Worm (Caenorhabditis elegans) whole organism, L3 larva: Measurements from ENCODE around the gene enu-3.1.

ENCODE experiments used
- R02D3.7 ChIP-seq: fragments of 150-350 bp; optimal IDR thresholded peaks from 2 replicates; lab custom pipeline; 2014; ENCODE audit warnings: missing biosample characterization, missing genetic modification characterization
- ZK546.5 ChIP-seq: sonication (generic microtip); optimal IDR thresholded peaks from 2 replicates; lab custom pipeline; 2017; ENCODE audit warnings: missing biosample characterization, missing genetic modification characterization
- aly-2 ChIP-seq: fragments of 150-350 bp; optimal IDR thresholded peaks from 2 replicates; lab custom pipeline; 2014; ENCODE audit warnings: missing biosample characterization, missing genetic modification characterization
- ama-1 ChIP-seq: fragments of 150-350 bp; optimal IDR thresholded peaks from 2 replicates; lab custom pipeline; 2018
- ceh-16 ChIP-seq: sonication (generic microtip); optimal IDR thresholded peaks from 2 replicates; lab custom pipeline; 2017; ENCODE audit warnings: missing biosample characterization, missing genetic modification characterization
- ceh-28 ChIP-seq: fragments of 150-350 bp; optimal IDR thresholded peaks from 2 replicates; lab custom pipeline; 2014; ENCODE audit warnings: missing biosample characterization, missing genetic modification reagents, missing genetic modification characterization
- ceh-82 ChIP-seq: fragments of 150-350 bp; optimal IDR thresholded peaks from 2 replicates; lab custom pipeline; 2014; ENCODE audit warnings: missing biosample characterization, missing genetic modification characterization
- ceh-9 ChIP-seq: sonication (generic microtip); optimal IDR thresholded peaks from 2 replicates; lab custom pipeline; 2018; ENCODE audit warnings: missing biosample characterization, missing genetic modification characterization
- daf-12 ChIP-seq: fragments of 150-350 bp; optimal IDR thresholded peaks from 2 replicates; lab custom pipeline; 2014; ENCODE audit warnings: missing biosample characterization, missing genetic modification reagents, missing genetic modification characterization
- egl-5 ChIP-seq: fragments of 150-350 bp; optimal IDR thresholded peaks from 2 replicates; lab custom pipeline; 2017; ENCODE audit warnings: missing biosample characterization, missing genetic modification reagents, missing genetic modification characterization, inconsistent platforms
- elt-1 ChIP-seq: fragments of 150-350 bp; optimal IDR thresholded peaks from 2 replicates; lab custom pipeline; 2014; ENCODE audit warnings: missing biosample characterization, missing genetic modification characterization
- elt-2 ChIP-seq: sonication (generic microtip); optimal IDR thresholded peaks from 2 replicates; lab custom pipeline; 2016; ENCODE audit warnings: missing genetic modification reagents, mild to moderate bottlenecking, missing genetic modification characterization, missing compliant biosample characterization
- eor-1 ChIP-seq, 2 experiments: fragments of 150-350 bp; optimal IDR thresholded peaks; 2 replicates each; lab custom pipeline; 2014 to 2018; ENCODE audit warnings: missing biosample characterization in 2 of 2, missing genetic modification characterization in 2 of 2
- fkh-10 ChIP-seq: sonication (generic microtip); optimal IDR thresholded peaks from 2 replicates; lab custom pipeline; 2017; ENCODE audit warnings: missing biosample characterization, missing genetic modification reagents, missing genetic modification characterization
- fkh-2 ChIP-seq: fragments of 150-350 bp; optimal IDR thresholded peaks from 2 replicates; lab custom pipeline; 2014; ENCODE audit warnings: missing biosample characterization, missing genetic modification reagents, missing genetic modification characterization
- fos-1 ChIP-seq: fragments of 150-350 bp; optimal IDR thresholded peaks from 2 replicates; lab custom pipeline; 2014; ENCODE audit warnings: missing biosample characterization, missing genetic modification characterization
- hmg-11 ChIP-seq: sonication (generic microtip); optimal IDR thresholded peaks from 2 replicates; lab custom pipeline; 2016; ENCODE audit warnings: missing genetic modification characterization, missing compliant biosample characterization
- jun-1 ChIP-seq: fragments of 150-350 bp; optimal IDR thresholded peaks from 2 replicates; lab custom pipeline; 2014; ENCODE audit warnings: missing biosample characterization, missing genetic modification reagents, missing genetic modification characterization
- lin-15B ChIP-seq: fragments of 150-350 bp; optimal IDR thresholded peaks from 2 replicates; lab custom pipeline; 2014; ENCODE audit warnings: missing biosample characterization, missing genetic modification characterization
- lin-39 ChIP-seq: fragments of 150-350 bp; optimal IDR thresholded peaks from 2 replicates; lab custom pipeline; 2018; ENCODE audit warnings: missing biosample characterization, missing genetic modification reagents, missing genetic modification characterization
- lsy-12 ChIP-seq: sonication (generic microtip); optimal IDR thresholded peaks from 2 replicates; lab custom pipeline; 2016; ENCODE audit warnings: mild to moderate bottlenecking, missing genetic modification characterization, missing compliant biosample characterization
- mdl-1 ChIP-seq: fragments of 150-350 bp; optimal IDR thresholded peaks from 2 replicates; lab custom pipeline; 2014; ENCODE audit warnings: missing biosample characterization, missing genetic modification characterization
- mml-1 ChIP-seq: fragments of 150-350 bp; sonication (generic microtip); optimal IDR thresholded peaks from 3 replicates; lab custom pipeline; 2014; ENCODE audit warnings: missing biosample characterization, missing genetic modification characterization
- nfya-1 ChIP-seq: sonication (generic microtip); optimal IDR thresholded peaks from 2 replicates; lab custom pipeline; 2017; ENCODE audit warnings: missing genetic modification characterization, mild to moderate bottlenecking, missing compliant biosample characterization, antibody characterized with exemption, moderate library complexity; ENCODE audit not compliant: insufficient read depth
- nhr-11 ChIP-seq: fragments of 150-350 bp; optimal IDR thresholded peaks from 2 replicates; lab custom pipeline; 2014; ENCODE audit warnings: missing biosample characterization, missing genetic modification characterization
- nhr-12 ChIP-seq: fragments of 150-350 bp; optimal IDR thresholded peaks from 2 replicates; lab custom pipeline; 2014; ENCODE audit warnings: missing biosample characterization, missing genetic modification characterization
- nhr-23 ChIP-seq: fragments of 150-350 bp; optimal IDR thresholded peaks from 2 replicates; lab custom pipeline; 2014; ENCODE audit warnings: missing biosample characterization, missing genetic modification reagents, missing genetic modification characterization
- nhr-237 ChIP-seq: fragments of 150-350 bp; optimal IDR thresholded peaks from 2 replicates; lab custom pipeline; 2014; ENCODE audit warnings: missing biosample characterization, missing genetic modification characterization
- nhr-25 ChIP-seq: sonication (generic microtip); optimal IDR thresholded peaks from 2 replicates; lab custom pipeline; 2017; ENCODE audit warnings: missing biosample characterization, missing genetic modification characterization
- nhr-28 ChIP-seq: fragments of 150-350 bp; optimal IDR thresholded peaks from 2 replicates; lab custom pipeline; 2014; ENCODE audit warnings: missing biosample characterization, missing genetic modification characterization
- nhr-43 ChIP-seq: sonication (generic microtip); optimal IDR thresholded peaks from 2 replicates; lab custom pipeline; 2016; ENCODE audit warnings: mild to moderate bottlenecking, missing genetic modification characterization, missing compliant biosample characterization; ENCODE audit not compliant: poor library complexity, severe bottlenecking
- nhr-67 ChIP-seq: fragments of 150-350 bp; optimal IDR thresholded peaks from 2 replicates; lab custom pipeline; 2014; ENCODE audit warnings: missing biosample characterization, missing genetic modification characterization
- nhr-76 ChIP-seq: fragments of 150-350 bp; sonication (generic microtip); optimal IDR thresholded peaks from 5 replicates; lab custom pipeline; 2014; ENCODE audit warnings: missing biosample characterization, missing genetic modification characterization
- nhr-77 ChIP-seq: fragments of 150-350 bp; optimal IDR thresholded peaks from 2 replicates; lab custom pipeline; 2014; ENCODE audit warnings: missing biosample characterization, missing genetic modification characterization
- pha-4 ChIP-seq: fragments of 150-350 bp; optimal IDR thresholded peaks from 2 replicates; lab custom pipeline; 2014; ENCODE audit warnings: missing biosample characterization, missing genetic modification reagents, missing genetic modification characterization
- pqm-1 ChIP-seq: fragments of 150-350 bp; optimal IDR thresholded peaks from 2 replicates; lab custom pipeline; 2017; ENCODE audit warnings: missing biosample characterization, missing genetic modification characterization, inconsistent platforms
- sea-2 ChIP-seq: fragments of 150-350 bp; sonication (generic microtip); optimal IDR thresholded peaks from 4 replicates; lab custom pipeline; 2014; ENCODE audit warnings: missing biosample characterization, missing genetic modification reagents, missing genetic modification characterization
- skn-1 ChIP-seq: fragments of 150-350 bp; optimal IDR thresholded peaks from 2 replicates; lab custom pipeline; 2014; ENCODE audit warnings: missing biosample characterization, missing genetic modification characterization
- snpc-4 ChIP-seq: fragments of 150-350 bp; optimal IDR thresholded peaks from 2 replicates; lab custom pipeline; 2014; ENCODE audit warnings: missing biosample characterization, missing genetic modification characterization
- tbx-2 ChIP-seq: sonication (generic microtip); optimal IDR thresholded peaks from 2 replicates; lab custom pipeline; 2016; ENCODE audit warnings: mild to moderate bottlenecking, missing genetic modification characterization, missing compliant biosample characterization
- unc-39 ChIP-seq: sonication (generic microtip); optimal IDR thresholded peaks from 4 replicates; lab custom pipeline; 2017; ENCODE audit warnings: missing biosample characterization, missing genetic modification characterization
- unc-62 ChIP-seq: fragments of 150-350 bp; sonication (generic microtip); optimal IDR thresholded peaks from 4 replicates; lab custom pipeline; 2014; ENCODE audit warnings: missing biosample characterization, missing genetic modification reagents, missing genetic modification characterization
- zag-1 ChIP-seq: fragments of 150-350 bp; optimal IDR thresholded peaks from 2 replicates; lab custom pipeline; 2014; ENCODE audit warnings: missing biosample characterization, missing genetic modification characterization
- ztf-11 ChIP-seq: fragments of 150-350 bp; optimal IDR thresholded peaks from 2 replicates; lab custom pipeline; 2014; ENCODE audit warnings: missing biosample characterization, missing genetic modification characterization
- ztf-4 ChIP-seq: fragments of 150-350 bp; optimal IDR thresholded peaks from 2 replicates; lab custom pipeline; 2014; ENCODE audit warnings: missing biosample characterization, missing genetic modification characterization

Gene enu-3.1

DNA sequence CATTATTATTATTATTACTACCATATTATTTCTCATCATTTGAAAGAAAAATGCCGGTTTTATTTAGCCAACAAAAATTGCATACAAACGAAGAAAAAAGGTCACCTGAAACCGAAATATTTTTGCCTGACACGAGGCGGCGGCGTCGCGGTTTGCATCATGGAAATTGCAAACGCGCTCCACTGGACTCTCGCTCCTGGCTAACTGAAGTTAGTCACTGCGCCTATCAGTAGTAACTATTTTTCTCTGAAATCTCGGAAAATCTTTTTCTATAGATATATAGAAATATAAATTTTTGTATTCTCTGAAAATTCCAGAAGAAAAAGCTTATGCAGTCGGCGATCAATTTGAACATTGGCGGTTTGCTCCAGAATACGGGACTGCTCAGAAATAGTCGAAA, 20.3 kb upstream of the enu-3.1 start, which contains the start of gene ymel-1:
TSS of gene ymel-1 (plus strand) at position 318 of the 400 bp plus-strand sequence.
- TF ChIP-seq ztf-4 (tag; lab: Kevin White, UChicago) (no peak), lsy-12 (tag; lab: Kevin White, UChicago) (no peak), ama-1 (lab: Kevin White, UChicago) (no peak), unc-39 (no peak), nhr-43 (tag; lab: Kevin White, UChicago) (no peak), elt-1 (tag; lab: Kevin White, UChicago) (no peak), egl-5 (tag; lab: Kevin White, UChicago) (no peak), eor-1 (tag; optimal IDR thresholded peaks at IDR 0.05; lab: Kevin White, UChicago) (no peak), nhr-12 (no peak), nhr-76 (tag; lab: Kevin White, UChicago) (no peak), ceh-9 (tag; lab: Kevin White, UChicago) (no peak), lin-15B (tag; lab: Kevin White, UChicago) (peak; percentile 50), jun-1 (tag; lab: Kevin White, UChicago) (no peak), fos-1 (tag; lab: Kevin White, UChicago) (no peak), aly-2 (tag; lab: Kevin White, UChicago) (peak; percentile 14), hmg-11 (tag; lab: Kevin White, UChicago) (peak; percentile 29), daf-12 (no peak), fkh-10 (GFP tag; lab: Kevin White, UChicago) (no peak), ZK546.5 (tag; lab: Kevin White, UChicago) (no peak), mml-1 (tag; lab: Kevin White, UChicago) (no peak), mdl-1 (tag; lab: Kevin White, UChicago) (no peak), lin-39 (peak; percentile 60), pha-4 (tag; lab: Kevin White, UChicago) (peak; percentile 53), nhr-23 (tag; lab: Kevin White, UChicago) (peak; percentile 32), nhr-25 (peak; percentile 19), ceh-28 (tag; lab: Kevin White, UChicago) (no peak), nhr-77 (no peak), ztf-11 (tag; lab: Kevin White, UChicago) (no peak), snpc-4 (tag; lab: Kevin White, UChicago) (no peak), pqm-1 (tag; lab: Kevin White, UChicago) (peak; percentile 39), nhr-237 (tag; lab: Kevin White, UChicago) (no peak), ceh-16 (tag; lab: Kevin White, UChicago) (no peak), tbx-2 (no peak), nfya-1 (tag; lab: Kevin White, UChicago) (peak; percentile 35), fkh-2 (tag; lab: Kevin White, UChicago) (no peak), nhr-11 (no peak), R02D3.7 (tag; lab: Kevin White, UChicago) (peak; percentile 11), skn-1 (no peak), sea-2 (GFP tag; lab: Kevin White, UChicago) (no peak), elt-2 (tag; lab: Kevin White, UChicago) (peak; percentile 22), zag-1 (no peak), ceh-82 (tag; lab: Kevin White, UChicago) (no peak)

DNA sequence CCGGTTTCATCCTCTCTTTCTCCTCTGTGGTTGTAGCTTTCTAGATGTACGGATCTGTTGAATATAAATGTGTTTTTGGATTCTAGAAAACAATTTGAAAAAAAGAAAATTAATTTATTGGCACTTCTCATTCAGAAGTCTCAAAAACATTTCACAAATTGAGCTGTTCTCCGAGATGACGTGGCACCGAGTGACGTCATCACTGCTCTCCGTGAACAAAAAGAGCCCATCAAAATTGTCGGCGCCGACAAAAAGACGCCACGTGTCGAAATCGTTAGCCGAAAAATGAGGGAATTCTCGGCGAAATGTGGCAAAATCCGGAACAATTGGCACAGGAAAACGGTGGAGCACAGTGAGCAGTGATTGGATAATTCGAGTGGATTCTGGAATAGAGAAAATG, 14.4 kb upstream of the enu-3.1 start:
- no peak for TF ChIP-seq nhr-28
- no peak for TF ChIP-seq unc-62 (GFP tag; lab: Kevin White, UChicago)
- no peak for TF ChIP-seq fkh-10 (GFP tag; lab: Kevin White, UChicago)
- no peak for TF ChIP-seq daf-12
- TF ChIP-seq jun-1 (tag; lab: Kevin White, UChicago), result no peak
- TF ChIP-seq pha-4 (tag; lab: Kevin White, UChicago), result no peak
- no peak for TF ChIP-seq nhr-237 (tag; lab: Kevin White, UChicago)
- TF ChIP-seq egl-5 (tag; lab: Kevin White, UChicago), result no peak
- no peak for TF ChIP-seq elt-2 (tag; lab: Kevin White, UChicago)
- no peak for TF ChIP-seq nhr-67
- TF ChIP-seq ama-1 (lab: Kevin White, UChicago), result no peak
- no peak for TF ChIP-seq fos-1 (tag; lab: Kevin White, UChicago)
- TF ChIP-seq ceh-82 (tag; lab: Kevin White, UChicago), result no peak
- TF ChIP-seq nhr-25, result no peak
- TF ChIP-seq nhr-12, result no peak
- no peak for TF ChIP-seq zag-1
- no peak for TF ChIP-seq ceh-16 (tag; lab: Kevin White, UChicago)
- TF ChIP-seq lin-15B (tag; lab: Kevin White, UChicago), result no peak
- TF ChIP-seq lsy-12 (tag; lab: Kevin White, UChicago), result no peak
- TF ChIP-seq nhr-23 (tag; lab: Kevin White, UChicago), result no peak
